Fruit fly (Drosophila melanogaster) whole organism, adult: ENCODE measurements around the gene Zwilch.
A peak's percentile ranks its signal among the peaks of the same experiment; 100 is the strongest.

Experiments
- CG11617 ChIP-seq: fragments of 200-800 bp; sonication (Bioruptor generic); optimal IDR thresholded peaks from 2 replicates; lab custom pipeline; 2017; ENCODE audit warnings: mild to moderate bottlenecking, missing biosample characterization, missing genetic modification reagents, missing genetic modification characterization
- CG14711 ChIP-seq: fragments of 200-800 bp; sonication (Bioruptor generic); optimal IDR thresholded peaks from 2 replicates; lab custom pipeline; 2018; ENCODE audit warnings: missing biosample characterization, mild to moderate bottlenecking, missing genetic modification characterization, moderate library complexity
- CG5204 ChIP-seq: fragments of 200-800 bp; sonication (Bioruptor generic); optimal IDR thresholded peaks from 2 replicates; lab custom pipeline; 2016; ENCODE audit warnings: missing biosample characterization, missing genetic modification characterization
- CG7101 ChIP-seq: fragments of 200-800 bp; sonication (Bioruptor generic); optimal IDR thresholded peaks from 2 replicates; lab custom pipeline; 2018; ENCODE audit warnings: missing biosample characterization, mild to moderate bottlenecking, missing genetic modification characterization, moderate library complexity
- cnc ChIP-seq, 2 experiments: fragments of >200 bp; optimal IDR thresholded peaks; 2 replicates each; lab custom pipeline; 2017
- kay ChIP-seq: fragments of 200-800 bp; sonication (Bioruptor generic); peaks from one replicate; lab custom pipeline; 2016; ENCODE audit warnings: missing biosample characterization, missing genetic modification characterization, borderline replicate concordance
- toe ChIP-seq: fragments of 200-800 bp; sonication (Bioruptor generic); optimal IDR thresholded peaks from 2 replicates; lab custom pipeline; 2016; ENCODE audit warnings: missing biosample characterization, missing genetic modification characterization

- no peak for TF ChIP-seq CG7101 (tag; lab: Kevin White, UChicago)
- TF ChIP-seq CG5204 (GFP tag; lab: Kevin White, UChicago): no peak
- TF ChIP-seq CG11617 (GFP tag; lab: Kevin White, UChicago): peak; percentile 60
- no peak for TF ChIP-seq cnc (optimal IDR thresholded peaks at IDR 0.05; lab: Kevin White, UChicago)
- no peak for TF ChIP-seq kay
- no peak for TF ChIP-seq toe (GFP tag; lab: Kevin White, UChicago)
- peak; percentile 17 for TF ChIP-seq CG14711 (tag; lab: Kevin White, UChicago)
Measured at dm6 chr3R:31221337-31222047, 8.3 kb upstream of the Zwilch start.
